Fruit fly (Drosophila melanogaster) whole organism: ENCODE results near the gene CG18473.

Experiments
- CG8478 ChIP-seq: fragments of >200 bp; optimal IDR thresholded peaks from 2 replicates; lab custom pipeline; 2018; ENCODE audit warnings: inconsistent platforms
- Dll ChIP-seq: fragments of >200 bp; optimal IDR thresholded peaks from 2 replicates; lab custom pipeline; 2017
- EcR ChIP-seq, 2 experiments: fragments of >200 bp; optimal IDR thresholded peaks; 2 replicates each; lab custom pipeline; 2017; ENCODE audit warnings: missing biosample characterization in 2 of 2, missing genetic modification characterization in 2 of 2, missing genetic modification reagents in 2 of 2
- pan ChIP-seq: fragments of >200 bp; optimal IDR thresholded peaks from 2 replicates; lab custom pipeline; 2017
- psq ChIP-seq: fragments of >200 bp; optimal IDR thresholded peaks from 2 replicates; lab custom pipeline; 2017
- usp ChIP-seq: fragments of >200 bp; optimal IDR thresholded peaks from 2 replicates; lab custom pipeline; 2017; ENCODE audit warnings: missing biosample characterization, missing genetic modification characterization, mixed read lengths

Gene CG18473

DNA sequence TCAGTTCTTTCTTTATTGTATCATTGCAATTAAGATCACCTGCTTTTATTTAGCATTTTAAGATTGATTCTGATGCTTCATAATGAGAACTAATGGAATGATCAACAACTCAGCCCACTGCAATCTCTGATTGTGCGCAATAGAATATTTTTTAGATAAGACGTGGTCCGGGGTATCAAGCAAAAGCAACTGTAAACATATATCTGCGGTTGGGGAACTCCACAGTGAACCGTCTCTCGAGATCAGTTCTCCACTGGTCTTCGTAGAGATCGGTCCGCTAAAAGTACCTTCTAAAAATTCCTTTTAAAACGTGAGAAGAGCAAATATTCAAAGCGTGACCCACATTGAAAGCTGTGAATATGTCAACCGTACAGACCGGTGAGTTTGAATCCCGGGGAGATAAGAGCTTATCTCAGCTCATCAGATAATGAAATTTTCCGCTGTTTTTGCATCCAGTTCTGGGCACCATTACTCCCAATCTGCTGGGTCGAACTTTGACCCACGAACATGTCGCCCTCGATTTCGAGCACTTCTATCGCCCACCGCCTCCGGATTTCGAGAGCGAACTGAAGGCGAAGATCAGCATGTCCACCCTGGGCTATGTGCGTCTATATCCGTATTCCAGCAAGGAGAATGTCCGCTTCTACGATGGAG, at the start of gene CG18473:
Gene CG18473, plus strand, starts transcription at position 240 of the 654 bp plus-strand sequence.
- TF ChIP-seq pan (lab: Kevin White, UChicago), result no peak
- no peak for TF ChIP-seq Dll
- no peak for TF ChIP-seq CG8478 (lab: Kevin White, UChicago)
- no peak for TF ChIP-seq EcR (GFP tag; optimal IDR thresholded peaks at IDR 0.05; lab: Kevin White, UChicago)
- no peak for TF ChIP-seq psq (lab: Kevin White, UChicago)
- no peak for TF ChIP-seq usp

dm6 chr3R:9321470-9321869, 41.6 kb upstream of the CG18473 start, which contains the start of gene HP1e:
Gene HP1e, plus strand, starts transcription at chr3R:9321770.
- no peak for TF ChIP-seq pan (lab: Kevin White, UChicago)
- no peak for TF ChIP-seq EcR (GFP tag; optimal IDR thresholded peaks at IDR 0.05; lab: Kevin White, UChicago)
- TF ChIP-seq CG8478 (lab: Kevin White, UChicago), result no peak
- TF ChIP-seq Dll, result no peak
- TF ChIP-seq usp, result no peak
- no peak for TF ChIP-seq psq (lab: Kevin White, UChicago)

dm6 chr3R:9328411-9328810, 34.7 kb upstream of the CG18473 start, which contains the start of gene CG8861:
Gene CG8861, minus strand, starts transcription at chr3R:9328511.
- no peak for TF ChIP-seq Dll
- TF ChIP-seq EcR (GFP tag; optimal IDR thresholded peaks at IDR 0.05; lab: Kevin White, UChicago), result no peak
- no peak for TF ChIP-seq pan (lab: Kevin White, UChicago)
- no peak for TF ChIP-seq usp
- no peak for TF ChIP-seq CG8478 (lab: Kevin White, UChicago)
- no peak for TF ChIP-seq psq (lab: Kevin White, UChicago)

- TF ChIP-seq pan (lab: Kevin White, UChicago) (no peak), Dll (no peak), CG8478 (lab: Kevin White, UChicago) (no peak), EcR (GFP tag; optimal IDR thresholded peaks at IDR 0.05; lab: Kevin White, UChicago) (no peak), usp (no peak), psq (lab: Kevin White, UChicago) (no peak)
Observed at dm6 chr3R:9328812-9329211, 34.3 kb upstream of the CG18473 start.

- TF ChIP-seq usp, result no peak
- TF ChIP-seq psq (lab: Kevin White, UChicago), result no peak
Observed at dm6 chr3R:9330231-9330630, 32.9 kb upstream of the CG18473 start, which contains the start of gene CG12951. Gene CG12951, minus strand, starts transcription at chr3R:9330331.

DNA sequence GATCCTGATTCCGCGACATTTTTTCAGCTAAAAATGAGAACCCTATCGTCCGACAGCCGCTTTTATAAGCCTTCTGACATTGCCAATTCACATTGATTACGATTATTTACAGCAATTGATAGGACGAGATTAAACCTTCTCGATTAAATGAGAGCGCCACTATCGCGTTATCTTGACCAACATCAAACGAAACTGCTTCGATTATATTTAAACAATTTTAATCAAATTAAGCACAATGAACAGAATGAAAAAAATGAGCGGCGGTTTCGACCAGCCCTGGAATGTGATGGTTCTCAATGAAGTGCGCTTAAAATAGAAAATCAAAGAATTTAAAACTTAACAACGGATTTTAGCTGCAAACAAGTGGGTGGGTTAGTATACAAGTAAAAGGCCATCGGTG, 31.2 kb upstream of the CG18473 start, which contains the start of gene CG16749:
Gene CG16749, minus strand, starts transcription at position 25 of the 400 bp plus-strand sequence.
- TF ChIP-seq CG8478 (lab: Kevin White, UChicago), result no peak
- no peak for TF ChIP-seq EcR (GFP tag; optimal IDR thresholded peaks at IDR 0.05; lab: Kevin White, UChicago)
- TF ChIP-seq usp, result no peak
- TF ChIP-seq pan (lab: Kevin White, UChicago), result no peak
- no peak for TF ChIP-seq psq (lab: Kevin White, UChicago)
- no peak for TF ChIP-seq Dll

- no peak for TF ChIP-seq pan (lab: Kevin White, UChicago)
- TF ChIP-seq psq (lab: Kevin White, UChicago), result no peak
- TF ChIP-seq EcR (GFP tag; optimal IDR thresholded peaks at IDR 0.05; lab: Kevin White, UChicago), result no peak
- no peak for TF ChIP-seq CG8478 (lab: Kevin White, UChicago)
- TF ChIP-seq Dll, result no peak
- no peak for TF ChIP-seq usp
Observed at dm6 chr3R:9334592-9335518, 28.2 kb upstream of the CG18473 start, which contains the start of the genes Aduk and pasi2. Gene Aduk, minus strand, starts transcription at chr3R:9334714. Gene pasi2, plus strand, starts transcription at chr3R:9335170.

dm6 chr3R:9337402-9338254, 25.5 kb upstream of the CG18473 start:
- TF ChIP-seq CG8478 (lab: Kevin White, UChicago) (no peak), psq (lab: Kevin White, UChicago) (no peak), Dll (no peak), EcR (GFP tag; optimal IDR thresholded peaks at IDR 0.05; lab: Kevin White, UChicago) (no peak), pan (lab: Kevin White, UChicago) (no peak), usp (no peak)

DNA sequence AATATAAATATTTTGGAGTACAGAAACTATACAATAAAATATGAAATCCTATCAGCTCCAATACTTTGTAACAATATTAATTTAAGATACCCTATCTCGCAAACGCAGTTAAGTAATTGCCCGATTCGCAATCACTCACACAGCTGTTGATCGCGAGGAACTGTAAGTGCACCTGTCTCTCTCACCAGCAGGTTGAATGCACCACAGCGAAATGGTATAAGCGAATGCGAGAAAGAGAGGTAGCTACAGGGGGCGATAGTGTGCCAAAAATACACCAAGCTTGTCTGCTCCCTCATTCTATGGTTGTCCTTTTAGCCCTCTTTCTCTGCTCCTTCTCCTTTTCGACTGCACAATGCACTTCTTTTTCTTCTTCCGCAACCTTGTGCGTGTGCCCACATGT, 24.3 kb upstream of the CG18473 start:
- peak in 1 of 2 experiments; percentile 87 for TF ChIP-seq EcR (GFP tag; optimal IDR thresholded peaks at IDR 0.05; lab: Kevin White, UChicago)
- TF ChIP-seq usp, result no peak

dm6 chr3R:9339176-9340075, 23.7 kb upstream of the CG18473 start:
- TF ChIP-seq CG8478 (lab: Kevin White, UChicago) (no peak), usp (no peak), pan (lab: Kevin White, UChicago) (no peak), EcR (GFP tag; optimal IDR thresholded peaks at IDR 0.05; lab: Kevin White, UChicago) (peak in 1 of 2 experiments; percentile 14), psq (lab: Kevin White, UChicago) (no peak), Dll (no peak)

DNA sequence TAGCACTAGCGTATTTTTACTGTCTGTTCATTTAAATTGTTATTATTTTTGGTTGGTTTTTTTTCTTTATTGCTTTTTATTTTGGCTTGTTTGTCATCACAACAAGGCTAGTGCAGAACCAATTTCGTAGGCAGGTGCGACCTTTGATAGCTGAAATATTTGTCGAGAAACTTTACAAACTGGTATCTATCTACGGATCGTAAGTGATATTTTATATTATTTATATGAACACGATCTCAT, 23.1 kb upstream of the CG18473 start, which contains the start of gene drn:
Gene drn, plus strand, starts transcription at position 141 of the 240 bp plus-strand sequence.
- TF ChIP-seq psq (lab: Kevin White, UChicago) (no peak), EcR (GFP tag; optimal IDR thresholded peaks at IDR 0.05; lab: Kevin White, UChicago) (no peak), usp (no peak), Dll (no peak), pan (lab: Kevin White, UChicago) (no peak), CG8478 (lab: Kevin White, UChicago) (no peak)
